Fruit fly (Drosophila melanogaster) whole organism, wandering third instar larva: ENCODE data around the gene mus304.

Experiments
- Abd-B ChIP-seq: fragments of >200 bp; optimal IDR thresholded peaks from 2 replicates; lab custom pipeline; 2017; ENCODE audit warnings: missing biosample characterization, missing genetic modification characterization
- CG32264 ChIP-seq: fragments of 200-800 bp; sonication (Bioruptor generic); optimal IDR thresholded peaks from 2 replicates; lab custom pipeline; 2016; ENCODE audit warnings: missing biosample characterization, missing genetic modification characterization
- CG9705 ChIP-seq: fragments of 200-800 bp; sonication (Bioruptor generic); optimal IDR thresholded peaks from 2 replicates; lab custom pipeline; 2018; ENCODE audit warnings: missing biosample characterization, mild to moderate bottlenecking, missing genetic modification characterization
- CrebA ChIP-seq: fragments of 200-800 bp; sonication (Bioruptor generic); optimal IDR thresholded peaks from 2 replicates; lab custom pipeline; 2016; ENCODE audit warnings: missing biosample characterization, mild to moderate bottlenecking, missing genetic modification characterization, borderline replicate concordance
- Dfd ChIP-seq: fragments of >200 bp; optimal IDR thresholded peaks from 2 replicates; lab custom pipeline; 2017; ENCODE audit warnings: missing biosample characterization, missing genetic modification characterization
- Dif ChIP-seq: fragments of 200-275, 200-300 bp; sonication (Bioruptor generic); optimal IDR thresholded peaks from 2 replicates; lab custom pipeline; 2018; ENCODE audit warnings: missing biosample characterization, missing genetic modification characterization; ENCODE audit not compliant: partially characterized antibody
- GATAd ChIP-seq: sonication (Bioruptor generic); optimal IDR thresholded peaks from 2 replicates; lab custom pipeline; 2016; ENCODE audit warnings: missing biosample characterization, missing genetic modification characterization
- HLH106 ChIP-seq: fragments of 200-800 bp; optimal IDR thresholded peaks from 3 replicates; lab custom pipeline; 2019; ENCODE audit warnings: missing biosample characterization, mild to moderate bottlenecking, missing genetic modification characterization, moderate library complexity
- Hr78 ChIP-seq: fragments of >200 bp; optimal IDR thresholded peaks from 2 replicates; lab custom pipeline; 2017; ENCODE audit warnings: missing biosample characterization, missing genetic modification characterization
- Hr83 ChIP-seq: fragments of 200-300 bp; sonication (Bioruptor generic); optimal IDR thresholded peaks from 2 replicates; lab custom pipeline; 2016; ENCODE audit warnings: missing biosample characterization, mild to moderate bottlenecking, missing genetic modification characterization, moderate library complexity; ENCODE audit not compliant: poor library complexity, severe bottlenecking
- Jra ChIP-seq: sonication (Bioruptor generic); optimal IDR thresholded peaks from 2 replicates; lab custom pipeline; 2016; ENCODE audit warnings: missing biosample characterization, missing genetic modification characterization
- Mio ChIP-seq: sonication (Bioruptor generic); optimal IDR thresholded peaks from 2 replicates; lab custom pipeline; 2016; ENCODE audit warnings: missing biosample characterization, missing genetic modification characterization
- Myc ChIP-seq: fragments of >200 bp; optimal IDR thresholded peaks from 2 replicates; lab custom pipeline; 2017
- N ChIP-seq: fragments of >200 bp; optimal IDR thresholded peaks from 2 replicates; lab custom pipeline; 2018; ENCODE audit warnings: missing biosample characterization, missing external identifiers, missing genetic modification characterization
- OdsH ChIP-seq: fragments of 200-800 bp; sonication (Bioruptor generic); optimal IDR thresholded peaks from 2 replicates; lab custom pipeline; 2016; ENCODE audit warnings: missing biosample characterization, mild to moderate bottlenecking, missing genetic modification characterization
- Sp1 ChIP-seq: fragments of 200-800 bp; sonication (Bioruptor generic); optimal IDR thresholded peaks from 3 replicates; lab custom pipeline; 2019; ENCODE audit warnings: missing biosample characterization, mild to moderate bottlenecking, missing genetic modification characterization, moderate library complexity
- Vsx2 ChIP-seq: fragments of 200-300, 225-300 bp; sonication (Bioruptor generic); optimal IDR thresholded peaks from 2 replicates; lab custom pipeline; 2018; ENCODE audit warnings: missing biosample characterization, missing genetic modification characterization; ENCODE audit not compliant: partially characterized antibody
- br ChIP-seq: fragments of 200-800 bp; sonication (Bioruptor generic); optimal IDR thresholded peaks from 2 replicates; lab custom pipeline; 2016; ENCODE audit warnings: missing biosample characterization, missing genetic modification characterization
- brk ChIP-seq: fragments of 200-800 bp; sonication (Bioruptor generic); optimal IDR thresholded peaks from 2 replicates; lab custom pipeline; 2016; ENCODE audit warnings: missing biosample characterization, mild to moderate bottlenecking, missing genetic modification characterization
- dl ChIP-seq, 2 experiments: fragments of 175-275, 200-275 bp in 1 of 2; fragments of 200-275 bp in 1 of 2; sonication (Bioruptor generic); optimal IDR thresholded peaks; lab custom pipeline; 2018; ENCODE audit warnings: mild to moderate bottlenecking in 2 of 2, missing biosample characterization in 2 of 2, missing genetic modification characterization in 2 of 2, moderate library complexity in 2 of 2; ENCODE audit not compliant: partially characterized antibody in 2 of 2, insufficient read depth in 1 of 2
- dsf ChIP-seq: sonication (Bioruptor generic); optimal IDR thresholded peaks from 2 replicates; lab custom pipeline; 2016; ENCODE audit warnings: missing biosample characterization, missing genetic modification characterization, borderline replicate concordance
- ey ChIP-seq: fragments of 200-800 bp; sonication (Bioruptor generic); optimal IDR thresholded peaks from 2 replicates; lab custom pipeline; 2016; ENCODE audit warnings: missing biosample characterization, missing genetic modification characterization
- foxo ChIP-seq, 2 experiments: fragments of 200-800 bp; sonication (Bioruptor generic); optimal IDR thresholded peaks; 2 replicates in 1 of 2; 3 replicates in 1 of 2; lab custom pipeline; 2016 to 2017; ENCODE audit warnings: missing biosample characterization in 2 of 2, missing genetic modification characterization in 2 of 2
- fru ChIP-seq: fragments of 200-800 bp; sonication (Bioruptor generic); optimal IDR thresholded peaks from 3 replicates; lab custom pipeline; 2016; ENCODE audit warnings: missing biosample characterization, mild to moderate bottlenecking, missing genetic modification characterization
- h ChIP-seq: fragments of 200-800 bp; sonication (Bioruptor generic); optimal IDR thresholded peaks from 3 replicates; lab custom pipeline; 2016; ENCODE audit warnings: missing biosample characterization, mild to moderate bottlenecking, missing genetic modification characterization
- jim ChIP-seq: fragments of 175-275, 200-325 bp; sonication (Bioruptor generic); optimal IDR thresholded peaks from 2 replicates; lab custom pipeline; 2016; ENCODE audit warnings: missing biosample characterization, mild to moderate bottlenecking, missing genetic modification characterization
- lola ChIP-seq: fragments of >200 bp; optimal IDR thresholded peaks from 2 replicates; lab custom pipeline; 2017; ENCODE audit warnings: missing biosample characterization, missing genetic modification characterization
- pan ChIP-seq: fragments of >200 bp; optimal IDR thresholded peaks from 2 replicates; lab custom pipeline; 2017
- psq ChIP-seq: fragments of 200-800 bp; sonication (Bioruptor generic); optimal IDR thresholded peaks from 3 replicates; lab custom pipeline; 2017; ENCODE audit warnings: missing biosample characterization, mild to moderate bottlenecking, missing genetic modification characterization, moderate library complexity
- rgr ChIP-seq: fragments of 200-800 bp; sonication (Bioruptor generic); optimal IDR thresholded peaks from 3 replicates; lab custom pipeline; 2016; ENCODE audit warnings: missing biosample characterization, mild to moderate bottlenecking, missing genetic modification characterization
- sage ChIP-seq: fragments of 200-800 bp; sonication (Bioruptor generic); optimal IDR thresholded peaks from 2 replicates; lab custom pipeline; 2016; ENCODE audit warnings: missing biosample characterization, mild to moderate bottlenecking, missing genetic modification characterization
- sv ChIP-seq: fragments of 200-800 bp; sonication (Bioruptor generic); optimal IDR thresholded peaks from 3 replicates; lab custom pipeline; 2016; ENCODE audit warnings: missing biosample characterization, missing genetic modification characterization
- tai ChIP-seq: sonication (Bioruptor generic); optimal IDR thresholded peaks from 2 replicates; lab custom pipeline; 2016; ENCODE audit warnings: missing biosample characterization, missing genetic modification characterization
- usp ChIP-seq: fragments of >200 bp; optimal IDR thresholded peaks from 2 replicates; lab custom pipeline; 2017; ENCODE audit warnings: missing biosample characterization, missing genetic modification characterization
- woc ChIP-seq: sonication (Bioruptor generic); optimal IDR thresholded peaks from 2 replicates; lab custom pipeline; 2016; ENCODE audit warnings: missing biosample characterization, mild to moderate bottlenecking, missing genetic modification characterization

Gene mus304

dm6 chr3L:18070050-18070449, 39.6 kb upstream of the mus304 start, which contains the start of gene CG44006:
Gene CG44006 (minus strand): TSS chr3L:18070150.
- TF ChIP-seq Abd-B (GFP tag; lab: Kevin White, UChicago) (no peak), Vsx2 (GFP tag; lab: Kevin White, UChicago) (no peak), Hr78 (no peak), jim (GFP tag; lab: Kevin White, UChicago) (no peak), tai (no peak), usp (GFP tag; lab: Kevin White, UChicago) (no peak), GATAd (no peak), psq (no peak), CG9705 (GFP tag; lab: Kevin White, UChicago) (no peak), br (GFP tag; lab: Kevin White, UChicago) (no peak), Hr83 (GFP tag; lab: Kevin White, UChicago) (no peak), ey (GFP tag; lab: Kevin White, UChicago) (no peak), h (no peak), OdsH (no peak)

dm6 chr3L:18072023-18072422, 37.6 kb upstream of the mus304 start, which contains the start of gene CG44005:
Gene CG44005 (minus strand): TSS chr3L:18072123.
- no peak for TF ChIP-seq Myc (lab: Kevin White, UChicago)
- TF ChIP-seq, all 38 proteins: peak for 0

- TF ChIP-seq rgr, result no peak
- no peak for TF ChIP-seq CG32264
- TF ChIP-seq Hr83 (GFP tag; lab: Kevin White, UChicago), result no peak
- TF ChIP-seq brk (GFP tag; lab: Kevin White, UChicago), result no peak
- no peak for TF ChIP-seq sage (GFP tag; lab: Kevin White, UChicago)
- TF ChIP-seq Vsx2 (GFP tag; lab: Kevin White, UChicago), result no peak
- TF ChIP-seq fru (GFP tag; lab: Kevin White, UChicago), result no peak
- no peak for TF ChIP-seq HLH106 (tag; lab: Kevin White, UChicago)
- no peak for TF ChIP-seq psq
- no peak for TF ChIP-seq sv (GFP tag; lab: Kevin White, UChicago)
- TF ChIP-seq lola (GFP tag; lab: Kevin White, UChicago), result no peak
- no peak for TF ChIP-seq Dfd (GFP tag; lab: Kevin White, UChicago)
- TF ChIP-seq h, result no peak
- no peak for TF ChIP-seq woc (GFP tag; lab: Kevin White, UChicago)
- TF ChIP-seq OdsH, result no peak
- TF ChIP-seq Dif (GFP tag; lab: Kevin White, UChicago), result no peak
- TF ChIP-seq N (GFP tag; lab: Kevin White, UChicago), result no peak
- TF ChIP-seq pan (lab: Kevin White, UChicago), result no peak
- no peak for TF ChIP-seq Hr78
These were observed 36.0 kb upstream of the mus304 start, which contains the start of gene CG44004 for dm6 chr3L:18073559-18074134. Gene CG44004 (minus strand): TSS chr3L:18073863.

dm6 chr3L:18074988-18075387, 34.6 kb upstream of the mus304 start:
- TF ChIP-seq rgr, result no peak
- TF ChIP-seq sv (GFP tag; lab: Kevin White, UChicago), result no peak
- TF ChIP-seq ey (GFP tag; lab: Kevin White, UChicago), result no peak
- no peak for TF ChIP-seq CrebA (GFP tag; lab: Kevin White, UChicago)
- no peak for TF ChIP-seq Sp1 (GFP tag; lab: Kevin White, UChicago)
- no peak for TF ChIP-seq dsf

dm6 chr3L:18075853-18076252, 33.8 kb upstream of the mus304 start:
- TF ChIP-seq dl (GFP tag; optimal IDR thresholded peaks at IDR 0.05; lab: Kevin White, UChicago; ENCODE audit: insufficient read depth in 1 of 2, partially characterized antibody in 2 of 2), result no peak
- TF ChIP-seq N (GFP tag; lab: Kevin White, UChicago), result no peak
- TF ChIP-seq CrebA (GFP tag; lab: Kevin White, UChicago), result no peak
- no peak for TF ChIP-seq Hr78
- no peak for TF ChIP-seq foxo (GFP tag; optimal IDR thresholded peaks at IDR 0.05; lab: Kevin White, UChicago)
- TF ChIP-seq jim (GFP tag; lab: Kevin White, UChicago), result no peak
- no peak for TF ChIP-seq brk (GFP tag; lab: Kevin White, UChicago)
- TF ChIP-seq Myc (lab: Kevin White, UChicago), result no peak
- no peak for TF ChIP-seq Dfd (GFP tag; lab: Kevin White, UChicago)
- TF ChIP-seq sv (GFP tag; lab: Kevin White, UChicago), result no peak
- no peak for TF ChIP-seq GATAd
- TF ChIP-seq Jra (GFP tag; lab: Kevin White, UChicago), result no peak
- no peak for TF ChIP-seq CG32264
- TF ChIP-seq OdsH, result no peak
- no peak for TF ChIP-seq CG9705 (GFP tag; lab: Kevin White, UChicago)
- no peak for TF ChIP-seq Vsx2 (GFP tag; lab: Kevin White, UChicago)
- TF ChIP-seq Dif (GFP tag; lab: Kevin White, UChicago), result no peak
- no peak for TF ChIP-seq Mio (GFP tag; lab: Kevin White, UChicago)
- no peak for TF ChIP-seq usp (GFP tag; lab: Kevin White, UChicago)
- TF ChIP-seq Abd-B (GFP tag; lab: Kevin White, UChicago), result no peak
